Fruit fly (Drosophila melanogaster): ENCODE data around the gene CG10340.
A peak's percentile ranks its signal among the peaks of the same experiment; 100 is the strongest.

The CG10340 gene

dm6 chr3R:16605929-16606328 lies 8.3 kb downstream of the CG10340 start:
- TF ChIP-seq pan (optimal IDR thresholded peaks at IDR 0.05), result no peak
- TF ChIP-seq usp (GFP tag; optimal IDR thresholded peaks at IDR 0.05), result no peak
- TF ChIP-seq Dll (optimal IDR thresholded peaks at IDR 0.05), result no peak
- TF ChIP-seq EcR (GFP tag; optimal IDR thresholded peaks at IDR 0.05), result no peak
- no peak for TF ChIP-seq CG8478 (optimal IDR thresholded peaks at IDR 0.05)
- no peak for TF ChIP-seq psq (optimal IDR thresholded peaks at IDR 0.05)

dm6 chr3R:16604715-16605114 lies 9.5 kb downstream of the CG10340 start, which contains the start of gene CG10345:
Gene CG10345 (minus strand): TSS chr3R:16604861.
- TF ChIP-seq CG8478 (optimal IDR thresholded peaks at IDR 0.05) (no peak), usp (GFP tag; optimal IDR thresholded peaks at IDR 0.05) (no peak), psq (optimal IDR thresholded peaks at IDR 0.05) (no peak), pan (optimal IDR thresholded peaks at IDR 0.05) (no peak), Dll (optimal IDR thresholded peaks at IDR 0.05) (no peak), EcR (GFP tag; optimal IDR thresholded peaks at IDR 0.05) (no peak)

DNA sequence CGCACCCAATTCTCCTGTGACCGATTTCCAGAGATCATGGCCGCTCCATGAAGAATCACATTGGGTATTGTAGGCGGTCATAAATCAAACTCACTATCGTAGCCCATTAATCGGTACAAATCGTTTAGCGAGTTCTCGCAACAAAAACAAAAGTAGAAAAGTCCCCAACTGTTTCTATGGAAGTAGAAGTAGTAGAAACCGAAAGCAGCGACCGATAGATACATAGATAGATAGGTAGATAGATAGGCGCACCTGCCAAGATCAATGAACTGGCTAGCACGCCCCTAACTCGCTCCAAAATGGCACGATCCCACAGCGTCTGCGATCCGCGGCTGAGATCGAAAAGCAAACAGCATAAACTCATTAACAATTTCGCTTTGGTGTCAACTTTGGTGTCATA lies 13.5 kb downstream of the CG10340 start:
- TF ChIP-seq usp (GFP tag; optimal IDR thresholded peaks at IDR 0.05), result no peak

DNA sequence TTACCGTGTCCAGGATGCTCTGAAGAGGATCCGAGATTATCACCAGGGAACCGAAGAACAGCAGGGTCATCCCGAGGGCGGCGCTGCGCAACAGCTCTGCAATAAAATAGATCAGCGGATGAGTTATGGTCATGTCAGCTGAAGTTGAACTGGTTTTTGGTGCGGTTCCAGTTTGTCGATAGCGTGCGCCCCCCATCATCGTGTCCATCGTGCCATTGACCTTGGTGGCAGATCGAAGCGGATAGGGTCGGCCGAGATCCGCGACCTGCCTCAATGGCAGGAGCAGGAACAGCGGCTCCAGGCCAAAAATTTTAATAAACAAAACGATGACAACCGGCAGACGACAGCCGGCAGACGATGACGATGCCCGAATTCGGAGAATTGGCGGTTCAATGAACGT lies 14.5 kb downstream of the CG10340 start:
- TF ChIP-seq EcR (GFP tag; optimal IDR thresholded peaks at IDR 0.05) (peak in 1 of 2 experiments; percentile 38), psq (optimal IDR thresholded peaks at IDR 0.05) (no peak)

dm6 chr3R:16594961-16595360 lies 19.2 kb downstream of the CG10340 start:
- TF ChIP-seq Dll (optimal IDR thresholded peaks at IDR 0.05) (no peak), usp (GFP tag; optimal IDR thresholded peaks at IDR 0.05) (no peak), EcR (GFP tag; optimal IDR thresholded peaks at IDR 0.05) (no peak), psq (optimal IDR thresholded peaks at IDR 0.05) (no peak), CG8478 (optimal IDR thresholded peaks at IDR 0.05) (no peak)

DNA sequence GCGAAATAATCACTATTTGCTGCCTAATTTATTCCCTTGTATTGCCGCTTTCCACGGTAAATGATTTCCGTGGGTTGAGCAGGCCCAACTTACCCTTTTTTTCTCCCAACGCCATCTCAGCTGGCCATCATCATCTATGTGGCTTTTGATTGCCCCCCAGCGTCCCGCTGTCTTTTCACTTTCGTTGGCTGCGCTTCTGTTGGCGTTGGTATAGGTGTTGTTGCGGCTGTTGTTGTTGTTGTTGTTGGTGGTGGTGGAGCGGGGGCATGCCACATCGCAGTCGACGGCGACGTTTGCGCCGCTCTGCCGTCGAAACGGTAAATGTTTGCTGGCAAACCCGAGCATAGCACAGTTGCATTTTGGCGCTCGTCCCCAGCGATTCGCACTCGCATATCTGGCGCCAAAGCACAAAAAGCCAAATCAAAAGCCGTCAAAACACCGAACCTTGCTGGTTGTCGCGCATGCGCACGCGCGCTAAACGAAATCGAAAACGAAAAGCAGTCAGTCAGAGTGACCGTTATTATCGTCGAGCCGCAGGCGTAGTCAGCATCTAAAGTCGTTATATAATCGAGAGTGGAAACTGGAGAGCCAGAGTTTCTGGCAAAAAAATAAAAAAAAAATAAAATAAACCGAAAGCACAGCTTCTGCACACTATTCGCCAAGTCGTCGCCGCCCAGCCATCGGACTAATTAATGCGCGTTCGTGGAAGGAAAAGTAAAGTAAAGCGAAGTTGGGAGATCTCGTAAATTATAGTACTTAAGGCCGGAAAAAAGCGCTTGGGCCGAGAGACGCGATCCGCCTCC lies 19.9 kb downstream of the CG10340 start, which contains the start of gene CG14892:
TSS of gene CG14892 (plus strand) at position 359 of the 803 bp plus-strand sequence.
- TF ChIP-seq EcR (GFP tag; optimal IDR thresholded peaks at IDR 0.05) (no peak), CG8478 (optimal IDR thresholded peaks at IDR 0.05) (no peak)

DNA sequence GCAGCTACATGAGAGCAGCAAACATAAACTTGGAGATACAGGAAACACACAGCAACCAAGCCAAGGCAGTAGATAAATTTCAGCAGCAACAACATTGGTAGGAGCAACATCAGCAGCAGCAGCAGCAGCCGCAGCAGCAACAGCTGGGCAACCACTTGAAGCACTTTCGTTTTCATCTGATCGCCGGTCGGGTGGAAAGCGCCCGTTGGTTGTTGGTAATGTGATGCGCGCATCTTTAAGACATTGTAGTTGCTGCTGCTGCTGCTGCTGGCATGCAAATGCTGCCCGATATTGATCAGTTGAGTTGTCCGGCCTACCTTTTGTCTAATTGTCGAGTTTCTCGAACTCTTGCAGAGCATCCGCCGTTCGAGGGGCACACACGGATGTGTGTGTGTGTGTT lies 22.8 kb downstream of the CG10340 start:
- TF ChIP-seq EcR (GFP tag; optimal IDR thresholded peaks at IDR 0.05) (no peak), Dll (optimal IDR thresholded peaks at IDR 0.05) (no peak), usp (GFP tag; optimal IDR thresholded peaks at IDR 0.05) (no peak), psq (optimal IDR thresholded peaks at IDR 0.05) (no peak), CG8478 (optimal IDR thresholded peaks at IDR 0.05) (no peak), pan (optimal IDR thresholded peaks at IDR 0.05) (no peak)

DNA sequence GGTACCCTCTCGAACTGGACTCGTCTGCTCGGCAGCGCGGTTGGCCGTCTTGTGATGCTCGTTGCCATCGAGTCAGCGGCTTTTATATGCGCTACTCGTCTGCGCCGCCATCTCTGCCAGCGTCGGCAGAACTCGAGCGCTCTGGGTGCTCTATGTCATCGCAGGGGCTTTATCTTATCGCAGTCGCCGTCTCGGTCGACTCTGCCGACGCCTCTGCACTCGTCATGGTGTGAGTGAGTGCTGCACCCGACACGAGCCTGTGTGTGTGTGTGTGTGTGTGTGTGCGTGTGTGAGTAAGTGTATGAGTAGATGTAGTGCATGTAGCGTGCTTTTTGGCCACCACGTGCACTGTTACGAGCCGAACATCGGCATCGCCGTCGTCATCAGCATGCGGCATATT lies 30.6 kb downstream of the CG10340 start, which contains the start of gene Scp2:
TSS of gene Scp2 (minus strand) at position 59 of the 400 bp plus-strand sequence.
- TF ChIP-seq usp (GFP tag; optimal IDR thresholded peaks at IDR 0.05) (no peak), CG8478 (optimal IDR thresholded peaks at IDR 0.05) (no peak), Dll (optimal IDR thresholded peaks at IDR 0.05) (no peak), pan (optimal IDR thresholded peaks at IDR 0.05) (no peak), EcR (GFP tag; optimal IDR thresholded peaks at IDR 0.05) (no peak), psq (optimal IDR thresholded peaks at IDR 0.05) (no peak)

DNA sequence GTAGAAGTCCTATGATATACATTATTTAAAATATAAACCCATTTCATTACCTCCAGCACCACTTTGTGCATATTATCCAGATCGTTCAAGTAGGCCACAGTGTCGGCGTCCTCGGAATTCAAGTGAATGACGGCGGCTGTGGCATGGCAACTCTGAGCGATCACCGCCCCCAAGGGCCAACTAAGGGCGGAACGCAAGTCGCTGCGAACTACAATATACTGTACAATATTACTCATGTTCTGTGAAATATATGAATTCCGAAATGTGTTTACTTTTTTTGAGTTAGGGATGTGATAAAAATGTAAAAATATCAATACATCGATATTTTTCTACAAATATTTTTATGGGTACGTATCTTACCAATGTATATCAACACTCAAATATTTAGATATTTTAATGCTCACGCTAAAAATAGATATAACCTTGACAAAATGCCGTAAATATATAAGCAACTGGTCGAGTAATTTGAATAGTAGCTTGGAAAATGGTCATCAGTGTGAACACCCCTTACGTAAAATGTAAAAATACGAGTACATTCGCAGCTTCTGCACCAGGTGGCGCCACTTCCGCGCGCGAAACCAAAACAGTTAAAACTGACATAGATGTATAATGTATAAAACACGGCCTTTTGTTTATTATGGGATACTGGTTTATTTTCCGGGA lies 40.6 kb downstream of the CG10340 start, which contains the start of gene CG14903:
TSS of gene CG14903 (minus strand) at position 270 of the 663 bp plus-strand sequence.
- no peak for TF ChIP-seq EcR (GFP tag; optimal IDR thresholded peaks at IDR 0.05)
- no peak for TF ChIP-seq pan (optimal IDR thresholded peaks at IDR 0.05)
- no peak for TF ChIP-seq CG8478 (optimal IDR thresholded peaks at IDR 0.05)
- TF ChIP-seq Dll (optimal IDR thresholded peaks at IDR 0.05), result no peak
- no peak for TF ChIP-seq psq (optimal IDR thresholded peaks at IDR 0.05)
- TF ChIP-seq usp (GFP tag; optimal IDR thresholded peaks at IDR 0.05), result no peak

dm6 chr3R:16571215-16571614 lies 43.0 kb downstream of the CG10340 start, which contains the start of gene CG14891:
Gene CG14891 (plus strand): TSS chr3R:16571515.
- no peak for TF ChIP-seq Dll (optimal IDR thresholded peaks at IDR 0.05)
- no peak for TF ChIP-seq usp (GFP tag; optimal IDR thresholded peaks at IDR 0.05)
- TF ChIP-seq pan (optimal IDR thresholded peaks at IDR 0.05), result no peak
- no peak for TF ChIP-seq CG8478 (optimal IDR thresholded peaks at IDR 0.05)
- TF ChIP-seq EcR (GFP tag; optimal IDR thresholded peaks at IDR 0.05), result no peak
- TF ChIP-seq psq (optimal IDR thresholded peaks at IDR 0.05), result no peak

DNA sequence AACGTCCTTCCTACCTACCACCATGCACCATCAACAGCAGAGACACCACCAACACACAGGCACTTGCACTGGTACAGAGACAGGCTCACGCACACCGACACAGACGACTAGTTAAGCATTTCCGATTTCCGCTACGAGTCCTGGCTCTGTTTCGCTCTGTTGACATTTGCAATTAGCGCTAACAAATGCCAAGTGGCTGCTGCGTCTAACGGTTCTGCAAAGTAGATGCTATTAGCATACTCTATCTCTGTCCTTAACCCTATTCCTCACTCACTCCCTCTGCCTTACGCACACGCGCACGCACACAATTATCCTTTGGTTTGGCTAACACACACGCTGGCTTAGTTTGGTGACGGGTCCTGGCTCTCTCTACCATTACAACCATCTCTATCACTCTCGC lies 43.7 kb downstream of the CG10340 start:
- TF ChIP-seq psq (optimal IDR thresholded peaks at IDR 0.05) (no peak), pan (optimal IDR thresholded peaks at IDR 0.05) (no peak), EcR (GFP tag; optimal IDR thresholded peaks at IDR 0.05) (no peak), CG8478 (optimal IDR thresholded peaks at IDR 0.05) (no peak)

DNA sequence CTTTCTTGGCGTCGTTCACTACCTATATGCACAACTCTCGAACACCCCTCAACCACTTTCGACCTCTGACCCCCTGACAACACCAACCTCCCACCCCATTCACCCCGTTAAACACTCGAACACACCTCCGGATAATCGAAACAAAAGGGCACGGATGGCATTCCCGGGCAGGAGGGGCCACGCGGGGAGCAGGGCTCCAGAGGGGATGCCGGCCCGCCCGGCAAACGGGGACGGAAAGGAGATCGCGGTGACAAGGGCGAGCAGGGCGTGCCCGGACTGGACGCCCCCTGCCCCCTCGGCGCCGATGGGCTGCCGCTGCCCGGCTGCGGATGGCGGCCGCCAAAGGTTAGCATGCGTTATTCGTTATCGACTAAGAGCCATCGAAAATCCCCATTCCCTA lies 44.9 kb downstream of the CG10340 start:
- no peak for TF ChIP-seq CG8478 (optimal IDR thresholded peaks at IDR 0.05)
- no peak for TF ChIP-seq psq (optimal IDR thresholded peaks at IDR 0.05)

DNA sequence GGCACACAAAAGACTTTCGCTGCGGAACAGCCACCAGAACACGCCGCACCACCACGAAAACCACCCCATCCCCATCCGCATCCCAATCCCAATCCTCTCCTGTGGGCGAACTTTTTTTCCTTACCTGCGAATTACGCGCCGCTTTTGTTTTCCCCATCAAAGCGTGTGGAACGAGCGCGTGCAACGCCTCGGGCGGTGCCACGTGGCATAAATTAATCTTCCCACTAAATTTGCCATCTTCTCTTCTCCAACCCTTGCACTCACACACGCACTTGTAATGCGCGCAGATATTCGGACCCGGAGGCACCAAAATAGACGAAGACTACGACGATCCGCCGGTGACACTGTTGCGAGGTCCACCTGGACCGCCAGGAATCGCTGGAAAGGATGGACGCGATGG lies 49.4 kb downstream of the CG10340 start:
- TF ChIP-seq EcR (GFP tag; optimal IDR thresholded peaks at IDR 0.05) (no peak), usp (GFP tag; optimal IDR thresholded peaks at IDR 0.05) (no peak), pan (optimal IDR thresholded peaks at IDR 0.05) (no peak), psq (optimal IDR thresholded peaks at IDR 0.05) (no peak), CG8478 (optimal IDR thresholded peaks at IDR 0.05) (no peak), Dll (optimal IDR thresholded peaks at IDR 0.05) (no peak)
